Worm (Caenorhabditis elegans) whole organism, L3 larva: ENCODE results near the gene flp-18.

Experiments
- R02D3.7 ChIP-seq: fragments of 150-350 bp; optimal IDR thresholded peaks from 2 replicates; lab custom pipeline; 2014; ENCODE audit warnings: missing biosample characterization, missing genetic modification characterization
- aly-2 ChIP-seq: fragments of 150-350 bp; optimal IDR thresholded peaks from 2 replicates; lab custom pipeline; 2014; ENCODE audit warnings: missing biosample characterization, missing genetic modification characterization
- ceh-9 ChIP-seq: sonication (generic microtip); optimal IDR thresholded peaks from 2 replicates; lab custom pipeline; 2018; ENCODE audit warnings: missing biosample characterization, missing genetic modification characterization
- elt-1 ChIP-seq: fragments of 150-350 bp; optimal IDR thresholded peaks from 2 replicates; lab custom pipeline; 2014; ENCODE audit warnings: missing biosample characterization, missing genetic modification characterization
- nhr-12 ChIP-seq: fragments of 150-350 bp; optimal IDR thresholded peaks from 2 replicates; lab custom pipeline; 2014; ENCODE audit warnings: missing biosample characterization, missing genetic modification characterization
- nhr-23 ChIP-seq: fragments of 150-350 bp; optimal IDR thresholded peaks from 2 replicates; lab custom pipeline; 2014; ENCODE audit warnings: missing biosample characterization, missing genetic modification reagents, missing genetic modification characterization
- skn-1 ChIP-seq: fragments of 150-350 bp; optimal IDR thresholded peaks from 2 replicates; lab custom pipeline; 2014; ENCODE audit warnings: missing biosample characterization, missing genetic modification characterization

- TF ChIP-seq R02D3.7 (no peak), skn-1 (tag; lab: Kevin White, UChicago) (no peak), nhr-12 (no peak), aly-2 (tag; lab: Kevin White, UChicago) (no peak), elt-1 (tag; lab: Kevin White, UChicago) (no peak), ceh-9 (tag; lab: Kevin White, UChicago) (no peak), nhr-23 (no peak)
Observed at ce11 chrX:3022330-3023088, 4.2 kb upstream of the flp-18 start.
